Fruit fly (Drosophila melanogaster) whole organism, embryonic: ENCODE measurements around the gene CG34039.
A peak's percentile ranks its signal among the peaks of the same experiment; 100 is the strongest.

ENCODE experiments used
- Aef1 ChIP-seq: fragments of 200-800 bp; sonication (Bioruptor generic); IDR thresholded peaks from 3 replicates; pipeline ENCODE4 v1.3.6; 2022; ENCODE audit warnings: missing biosample characterization, missing genetic modification characterization
- Bgb ChIP-seq: fragments of 200-800 bp; sonication (Bioruptor generic); IDR thresholded peaks from 2 replicates; pipeline ENCODE4 v1.3.6; 2022; ENCODE audit warnings: missing biosample characterization, missing genetic modification characterization; ENCODE audit not compliant: partially characterized antibody
- CG10959 ChIP-seq: fragments of 200-800 bp; sonication (Bioruptor generic); IDR thresholded peaks from 2 replicates; pipeline ENCODE4 v1.3.6; 2022; ENCODE audit warnings: missing biosample characterization, missing genetic modification characterization
- CG12391 ChIP-seq: fragments of 200-800 bp; sonication (Bioruptor generic); optimal IDR thresholded peaks from 3 replicates; lab custom pipeline; 2018; ENCODE audit warnings: missing biosample characterization, mild to moderate bottlenecking, missing genetic modification characterization, moderate library complexity
- CG13775 ChIP-seq: fragments of 200-800 bp; sonication (Bioruptor generic); optimal IDR thresholded peaks from 3 replicates; lab custom pipeline; 2017; ENCODE audit warnings: missing biosample characterization, mild to moderate bottlenecking, missing genetic modification characterization
- CG14441 ChIP-seq: fragments of 200-800 bp; sonication (Bioruptor generic); IDR thresholded peaks from 2 replicates; pipeline ENCODE4 v1.3.6; 2022; ENCODE audit warnings: missing biosample characterization, missing genetic modification characterization
- CG1529 ChIP-seq: fragments of 200-800 bp; sonication (Bioruptor generic); optimal IDR thresholded peaks from 3 replicates; lab custom pipeline; 2018; ENCODE audit warnings: missing biosample characterization, missing genetic modification characterization
- CG17186 ChIP-seq: fragments of 200-800 bp; sonication (Bioruptor generic); optimal IDR thresholded peaks from 3 replicates; lab custom pipeline; 2017; ENCODE audit warnings: missing biosample characterization, missing genetic modification reagents, missing genetic modification characterization
- CG17361 ChIP-seq: fragments of 200-800 bp; sonication (Bioruptor generic); IDR thresholded peaks from 3 replicates; pipeline ENCODE4 v1.3.6; 2022; ENCODE audit warnings: missing biosample characterization, missing genetic modification characterization
- CG18476 ChIP-seq: fragments of 200-800 bp; sonication (Bioruptor generic); optimal IDR thresholded peaks from 2 replicates; lab custom pipeline; 2016; ENCODE audit warnings: missing biosample characterization, mild to moderate bottlenecking, missing genetic modification characterization
- CG30403 ChIP-seq: fragments of 200-800 bp; sonication (Bioruptor generic); optimal IDR thresholded peaks from 3 replicates; lab custom pipeline; 2016; ENCODE audit warnings: missing biosample characterization, missing genetic modification characterization
- CG31441 ChIP-seq: fragments of 200-800 bp; sonication (Bioruptor generic); IDR thresholded peaks from 2 replicates; pipeline ENCODE4 v1.3.6; 2022; ENCODE audit warnings: missing biosample characterization, missing genetic modification characterization
- CG3281 ChIP-seq: fragments of 200-800 bp; sonication (Bioruptor generic); optimal IDR thresholded peaks from 3 replicates; lab custom pipeline; 2017; ENCODE audit warnings: missing biosample characterization, mild to moderate bottlenecking, missing genetic modification characterization
- CG3995 ChIP-seq: fragments of 200-800 bp; sonication (Bioruptor generic); optimal IDR thresholded peaks from 3 replicates; lab custom pipeline; 2016; ENCODE audit warnings: missing biosample characterization, missing genetic modification characterization
- CG4360 ChIP-seq: fragments of 200-800 bp; sonication (Bioruptor generic); IDR thresholded peaks from 2 replicates; pipeline ENCODE4 v1.3.6; 2022; ENCODE audit warnings: missing biosample characterization, missing genetic modification characterization
- CG8281 ChIP-seq: fragments of 200-800 bp; sonication (Bioruptor generic); optimal IDR thresholded peaks from 2 replicates; lab custom pipeline; 2018; ENCODE audit warnings: missing biosample characterization, mild to moderate bottlenecking, missing genetic modification characterization, moderate library complexity
- CG8924 ChIP-seq: fragments of 200-800 bp; optimal IDR thresholded peaks from 3 replicates; lab custom pipeline; 2019; ENCODE audit warnings: missing biosample characterization, mild to moderate bottlenecking, missing genetic modification characterization, moderate library complexity
- CG9215 ChIP-seq: fragments of 200-800 bp; sonication (Bioruptor generic); IDR thresholded peaks from 2 replicates; pipeline ENCODE4 v1.3.6; 2022; ENCODE audit warnings: missing biosample characterization, missing genetic modification characterization
- CG9609 ChIP-seq: fragments of 200-800 bp; sonication (Bioruptor generic); optimal IDR thresholded peaks from 3 replicates; lab custom pipeline; 2016; ENCODE audit warnings: missing biosample characterization, missing genetic modification characterization
- E2f2 ChIP-seq: fragments of 200-800 bp; sonication (Bioruptor generic); IDR thresholded peaks from 2 replicates; pipeline ENCODE4 v1.3.6; 2022; ENCODE audit warnings: missing biosample characterization, missing genetic modification characterization
- Fer3 ChIP-seq: fragments of 200-800 bp; sonication (Bioruptor generic); optimal IDR thresholded peaks from 2 replicates; lab custom pipeline; 2018; ENCODE audit warnings: missing biosample characterization, mild to moderate bottlenecking, missing genetic modification characterization, moderate library complexity
- HLH54F ChIP-seq: fragments of 200-800 bp; sonication (Bioruptor generic); optimal IDR thresholded peaks from 3 replicates; lab custom pipeline; 2016; ENCODE audit warnings: missing biosample characterization, missing genetic modification characterization
- HmgD ChIP-seq: fragments of 200-800 bp; sonication (Bioruptor generic); optimal IDR thresholded peaks from 3 replicates; lab custom pipeline; 2016; ENCODE audit warnings: missing biosample characterization, missing genetic modification characterization
- Hr78 ChIP-seq, 2 experiments: fragments of 200-800 bp in 1 of 2; fragments of >200 bp in 1 of 2; sonication (Bioruptor generic) in 1 of 2; optimal IDR thresholded peaks; 2 replicates each; lab custom pipeline; 2017 to 2019; ENCODE audit warnings: missing biosample characterization in 2 of 2, missing genetic modification characterization in 2 of 2, mild to moderate bottlenecking in 1 of 2, moderate library complexity in 1 of 2
- Max ChIP-seq: fragments of 200-800 bp; sonication (Bioruptor generic); optimal IDR thresholded peaks from 2 replicates; lab custom pipeline; 2016; ENCODE audit warnings: missing biosample characterization, mild to moderate bottlenecking, missing genetic modification characterization
- Nf-YA ChIP-seq: fragments of 200-800 bp; sonication (Bioruptor generic); IDR thresholded peaks from 2 replicates; pipeline ENCODE4 v1.3.6; 2022; ENCODE audit warnings: missing biosample characterization, missing genetic modification characterization
- Six4 ChIP-seq: fragments of 200-800 bp; sonication (Bioruptor generic); optimal IDR thresholded peaks from 2 replicates; lab custom pipeline; 2016; ENCODE audit warnings: missing biosample characterization, missing genetic modification characterization
- abd-A ChIP-seq: fragments of 200-800 bp; sonication (Bioruptor generic); optimal IDR thresholded peaks from 3 replicates; lab custom pipeline; 2019; ENCODE audit warnings: missing biosample characterization, mild to moderate bottlenecking, missing genetic modification characterization, moderate library complexity
- chinmo ChIP-seq: fragments of 200-800 bp; sonication (Bioruptor generic); IDR thresholded peaks from 4 replicates; pipeline ENCODE4 v1.3.6; 2022; ENCODE audit warnings: missing biosample characterization, missing genetic modification characterization; ENCODE audit not compliant: partially characterized antibody
- dan ChIP-seq: fragments of 200-800 bp; sonication (Bioruptor generic); IDR thresholded peaks from 2 replicates; pipeline ENCODE4 v1.3.6; 2022; ENCODE audit warnings: missing biosample characterization, missing genetic modification characterization
- dpn ChIP-seq, 2 experiments: fragments of 200-800 bp; sonication (Bioruptor generic); optimal IDR thresholded peaks; 3 replicates each; lab custom pipeline; 2016; ENCODE audit warnings: missing biosample characterization in 2 of 2, missing genetic modification characterization in 2 of 2
- fd96Cb ChIP-seq: fragments of 200-800 bp; sonication (Bioruptor generic); optimal IDR thresholded peaks from 2 replicates; lab custom pipeline; 2018; ENCODE audit warnings: missing biosample characterization, mild to moderate bottlenecking, missing genetic modification characterization, moderate library complexity
- gcm2 ChIP-seq: fragments of 200-800 bp; sonication (Bioruptor generic); optimal IDR thresholded peaks from 2 replicates; lab custom pipeline; 2016; ENCODE audit warnings: missing biosample characterization, missing genetic modification characterization
- gem ChIP-seq: fragments of 200-800 bp; sonication (Bioruptor generic); optimal IDR thresholded peaks from 2 replicates; lab custom pipeline; 2019; ENCODE audit warnings: missing biosample characterization, mild to moderate bottlenecking, missing genetic modification characterization, moderate library complexity
- jing ChIP-seq: fragments of 200-800 bp; sonication (Bioruptor generic); optimal IDR thresholded peaks from 2 replicates; lab custom pipeline; 2018; ENCODE audit warnings: missing biosample characterization, mild to moderate bottlenecking, missing genetic modification characterization
- lab ChIP-seq: fragments of 200-800 bp; sonication (Bioruptor generic); optimal IDR thresholded peaks from 3 replicates; lab custom pipeline; 2017; ENCODE audit warnings: missing biosample characterization, missing genetic modification characterization, mild to moderate bottlenecking, moderate library complexity, missing genetic modification reagents
- lbe ChIP-seq: fragments of 200-800 bp; sonication (Bioruptor generic); optimal IDR thresholded peaks from 2 replicates; lab custom pipeline; 2016; ENCODE audit warnings: missing biosample characterization, mild to moderate bottlenecking, missing genetic modification characterization
- nau ChIP-seq: fragments of 200-800 bp; sonication (Bioruptor generic); optimal IDR thresholded peaks from 3 replicates; lab custom pipeline; 2017; ENCODE audit warnings: missing biosample characterization, mild to moderate bottlenecking, missing genetic modification characterization, missing genetic modification reagents
- nerfin-2 ChIP-seq: fragments of 200-800 bp; sonication (Bioruptor generic); IDR thresholded peaks from 2 replicates; pipeline ENCODE4 v1.3.6; 2022; ENCODE audit warnings: missing biosample characterization, missing genetic modification characterization; ENCODE audit not compliant: partially characterized antibody
- odd ChIP-seq: fragments of 200-800 bp; sonication (Bioruptor generic); optimal IDR thresholded peaks from 2 replicates; lab custom pipeline; 2017; ENCODE audit warnings: missing biosample characterization, mild to moderate bottlenecking, missing genetic modification characterization
- phol ChIP-seq: fragments of 200-800 bp; sonication (Bioruptor generic); optimal IDR thresholded peaks from 3 replicates; lab custom pipeline; 2018; ENCODE audit warnings: missing biosample characterization, mild to moderate bottlenecking, missing genetic modification characterization, moderate library complexity
- pum ChIP-seq: fragments of 200-800 bp; sonication (Bioruptor generic); optimal IDR thresholded peaks from 2 replicates; lab custom pipeline; 2016; ENCODE audit warnings: missing biosample characterization, missing genetic modification characterization
- sqz ChIP-seq: fragments of 200-800 bp; sonication (Bioruptor generic); optimal IDR thresholded peaks from 3 replicates; lab custom pipeline; 2018; ENCODE audit warnings: missing biosample characterization, mild to moderate bottlenecking, missing genetic modification characterization
- stc ChIP-seq: fragments of 200-800 bp; sonication (Bioruptor generic); IDR thresholded peaks from 2 replicates; pipeline ENCODE4 v1.3.6; 2022; ENCODE audit warnings: missing biosample characterization, missing genetic modification characterization
- tap ChIP-seq: fragments of 200-800 bp; optimal IDR thresholded peaks from 3 replicates; lab custom pipeline; 2019; ENCODE audit warnings: missing biosample characterization, mild to moderate bottlenecking, missing genetic modification characterization, moderate library complexity
- tgo ChIP-seq: fragments of 200-800 bp; sonication (Bioruptor generic); IDR thresholded peaks from 3 replicates; pipeline ENCODE4 v1.3.6; 2022; ENCODE audit warnings: missing biosample characterization, missing genetic modification characterization
- wek ChIP-seq: fragments of 200-800 bp; sonication (Bioruptor generic); optimal IDR thresholded peaks from 3 replicates; lab custom pipeline; 2018; ENCODE audit warnings: missing biosample characterization, mild to moderate bottlenecking, missing genetic modification characterization, moderate library complexity

CG34039 gene

dm6 chr3L:14544987-14545943 is 14.5 kb upstream of the CG34039 start (continued):
- peak; percentile 53 for TF ChIP-seq tap (tag; lab: Kevin White, UChicago)
- TF ChIP-seq CG10959 (GFP tag; lab: Robert Waterston, UW), result no peak
- TF ChIP-seq CG8924 (tag; lab: Kevin White, UChicago), result peak; percentile 69
- TF ChIP-seq sqz (GFP tag; lab: Kevin White, UChicago), result peak; percentile 42
- TF ChIP-seq E2f2 (GFP tag; lab: Robert Waterston, UW), result peak; percentile 19; the same call in 1 of the 2 replicates
- no peak for TF ChIP-seq CG9215 (GFP tag; lab: Robert Waterston, UW)
- peak; percentile 62 for TF ChIP-seq CG12391 (tag; lab: Kevin White, UChicago)
- TF ChIP-seq Fer3 (tag; lab: Kevin White, UChicago), result peak; percentile 15
- TF ChIP-seq tgo (GFP tag; lab: Robert Waterston, UW), result peak; percentile 35; the same call in 2 of the 3 replicates
- no peak for TF ChIP-seq CG17186
- TF ChIP-seq CG9609 (GFP tag; lab: Kevin White, UChicago), result peak; percentile 4
- peak; percentile 28; the same call in 2 of the 3 replicates for TF ChIP-seq Aef1 (GFP tag; lab: Robert Waterston, UW)
- TF ChIP-seq dpn (GFP tag; optimal IDR thresholded peaks at IDR 0.05; lab: Kevin White, UChicago), result peak; percentile 46 to 58
- TF ChIP-seq gem (tag; lab: Kevin White, UChicago), result peak; percentile 70
- TF ChIP-seq CG8281 (tag; lab: Kevin White, UChicago), result peak; percentile 53
- peak; percentile 59 for TF ChIP-seq nau
- no peak for TF ChIP-seq CG4360 (GFP tag; lab: Robert Waterston, UW)
- no peak for TF ChIP-seq stc (GFP tag; lab: Robert Waterston, UW)
- 0 out of 4 replicates have a peak, but pooled peaks have one; percentile 57 for TF ChIP-seq chinmo (GFP tag; lab: Robert Waterston, UW)
- TF ChIP-seq Max (GFP tag; lab: Kevin White, UChicago), result peak; percentile 36
- TF ChIP-seq nerfin-2 (GFP tag; lab: Robert Waterston, UW), result peak; percentile 16; the same call in 1 of the 2 replicates
- peak in 1 of 2 experiments; percentile 48 for TF ChIP-seq Hr78 (GFP tag; optimal IDR thresholded peaks at IDR 0.05; lab: Kevin White, UChicago)
- TF ChIP-seq gcm2 (GFP tag; lab: Kevin White, UChicago), result peak; percentile 18
- TF ChIP-seq odd, result peak; percentile 37
- TF ChIP-seq CG17361 (GFP tag; lab: Robert Waterston, UW), result peak; percentile 84; the same call in 2 of the 3 replicates
- peak; percentile 8 for TF ChIP-seq jing
- TF ChIP-seq CG30403 (GFP tag; lab: Kevin White, UChicago), result peak; percentile 63
- peak; percentile 39; the same call in 1 of the 2 replicates for TF ChIP-seq CG14441 (GFP tag; lab: Robert Waterston, UW)
- no peak for TF ChIP-seq CG3995 (GFP tag; lab: Kevin White, UChicago)
- no peak for TF ChIP-seq Nf-YA (GFP tag; lab: Robert Waterston, UW)
- TF ChIP-seq wek, result peak; percentile 28
- no peak for TF ChIP-seq Bgb (GFP tag; lab: Robert Waterston, UW)
- peak; percentile 23 for TF ChIP-seq Six4 (GFP tag; lab: Kevin White, UChicago)
- peak; percentile 19 for TF ChIP-seq abd-A (tag; lab: Kevin White, UChicago)
- TF ChIP-seq CG18476 (GFP tag; lab: Kevin White, UChicago), result peak; percentile 18
- peak; percentile 74 for TF ChIP-seq phol (tag; lab: Kevin White, UChicago)
- TF ChIP-seq fd96Cb (tag; lab: Kevin White, UChicago), result peak; percentile 67
- TF ChIP-seq CG13775 (GFP tag; lab: Kevin White, UChicago), result peak; percentile 6
- TF ChIP-seq HLH54F (GFP tag; lab: Kevin White, UChicago), result peak; percentile 0
- no peak for TF ChIP-seq pum (GFP tag; lab: Kevin White, UChicago)
- no peak for TF ChIP-seq HmgD
- TF ChIP-seq CG1529, result peak; percentile 28
- TF ChIP-seq lbe (GFP tag; lab: Kevin White, UChicago), result no peak
- TF ChIP-seq CG31441 (GFP tag; lab: Robert Waterston, UW), result peak; percentile 74; the same call in 1 of the 2 replicates
- peak; percentile 58 for TF ChIP-seq lab (GFP tag; lab: Kevin White, UChicago)
- no peak for TF ChIP-seq dan
- TF ChIP-seq CG3281 (GFP tag; lab: Kevin White, UChicago), result peak; percentile 20
